Fruit fly (Drosophila melanogaster): Measurements from ENCODE around the gene Ype.
A peak's percentile ranks its signal among the peaks of the same experiment; 100 is the strongest.

Ype gene

dm6 chrX:13383770-13384169 lies 3.4 kb downstream of the Ype start (continued):
- TF ChIP-seq chm (GFP tag; IDR thresholded peaks at IDR 0.05) (peak; percentile 71; the same call in 1 of the 2 replicates), ase (GFP tag; IDR thresholded peaks at IDR 0.05) (peak; percentile 30; the same call in 1 of the 3 replicates), ranshi (GFP tag; IDR thresholded peaks at IDR 0.05) (0 out of 2 replicates have a peak, but pooled peaks have one; percentile 29), CG9215 (GFP tag; IDR thresholded peaks at IDR 0.05) (no peak), CG17361 (GFP tag; IDR thresholded peaks at IDR 0.05) (no peak), z (GFP tag; IDR thresholded peaks at IDR 0.05) (no peak), YL-1 (GFP tag; optimal IDR thresholded peaks at IDR 0.05) (peak; percentile 85), zen (tag; optimal IDR thresholded peaks at IDR 0.05) (no peak), bigmax (GFP tag; optimal IDR thresholded peaks at IDR 0.05) (no peak), CG11560 (tag; IDR thresholded peaks at IDR 0.05) (no peak), lilli (GFP tag; optimal IDR thresholded peaks at IDR 0.05) (peak; percentile 78), unc-4 (GFP tag; IDR thresholded peaks at IDR 0.05; ENCODE audit: partially characterized antibody) (no peak), CG15073 (GFP tag; optimal IDR thresholded peaks at IDR 0.05) (peak; percentile 100), CG7271 (tag; optimal IDR thresholded peaks at IDR 0.05) (no peak), NC2β (GFP tag; optimal IDR thresholded peaks at IDR 0.05) (peak; percentile 30), Fer3 (tag; optimal IDR thresholded peaks at IDR 0.05) (peak; percentile 32), Poxn (GFP tag; IDR thresholded peaks at IDR 0.05) (no peak), gsb-n (tag; optimal IDR thresholded peaks at IDR 0.05) (no peak), CG17912 (GFP tag; optimal IDR thresholded peaks at IDR 0.05) (peak; percentile 79), CG10462 (GFP tag; optimal IDR thresholded peaks at IDR 0.05) (no peak), CG18599 (GFP tag; optimal IDR thresholded peaks at IDR 0.05) (peak; percentile 39), CG11723 (GFP tag; optimal IDR thresholded peaks at IDR 0.05) (no peak), ttk (GFP tag; IDR thresholded peaks at IDR 0.05) (0 out of 2 replicates have a peak, but pooled peaks have one; percentile 16), CG13424 (tag; optimal IDR thresholded peaks at IDR 0.05) (peak; percentile 19), knrl (GFP tag; IDR thresholded peaks at IDR 0.05; ENCODE audit: partially characterized antibody) (peak; percentile 9; the same call in 1 of the 3 replicates), CG4360 (GFP tag; IDR thresholded peaks at IDR 0.05) (no peak), CG2199 (GFP tag; IDR thresholded peaks at IDR 0.05) (peak; percentile 92), az2 (GFP tag; optimal IDR thresholded peaks at IDR 0.05) (peak; percentile 56), CG15696 (tag; optimal IDR thresholded peaks at IDR 0.05) (peak; percentile 33), rib (GFP tag; IDR thresholded peaks at IDR 0.05) (peak; percentile 90), da (GFP tag; optimal IDR thresholded peaks at IDR 0.05) (no peak), CG2202 (tag; optimal IDR thresholded peaks at IDR 0.05) (no peak), Dfd (GFP tag; optimal IDR thresholded peaks at IDR 0.05) (no peak), pnt (GFP tag; optimal IDR thresholded peaks at IDR 0.05) (peak; percentile 37), kni (GFP tag; optimal IDR thresholded peaks at IDR 0.05) (no peak), Fer2 (tag; optimal IDR thresholded peaks at IDR 0.05) (no peak), run (tag; optimal IDR thresholded peaks at IDR 0.05) (no peak), sc (optimal IDR thresholded peaks at IDR 0.05) (no peak), sc (GFP tag; optimal IDR thresholded peaks at IDR 0.05) (no peak), Dll (GFP tag; IDR thresholded peaks at IDR 0.05; ENCODE audit: partially characterized antibody) (no peak), CG3281 (GFP tag; optimal IDR thresholded peaks at IDR 0.05) (peak; percentile 41), ro (GFP tag; IDR thresholded peaks at IDR 0.05) (no peak), h (optimal IDR thresholded peaks at IDR 0.05) (peak; percentile 62), CG14050 (GFP tag; IDR thresholded peaks at IDR 0.05) (peak; percentile 40; the same call in 1 of the 3 replicates), CG32772 (GFP tag; IDR thresholded peaks at IDR 0.05) (peak; percentile 38; the same call in 1 of the 2 replicates), Nf-YC (tag; optimal IDR thresholded peaks at IDR 0.05) (peak; percentile 41), CG2678 (tag; optimal IDR thresholded peaks at IDR 0.05) (peak; percentile 39), Lpt (GFP tag; optimal IDR thresholded peaks at IDR 0.05) (no peak), CG7556 (GFP tag; optimal IDR thresholded peaks at IDR 0.05) (no peak), HLHmδ (GFP tag; optimal IDR thresholded peaks at IDR 0.05) (peak; percentile 57), Nf-YB (GFP tag; optimal IDR thresholded peaks at IDR 0.05) (no peak), CG31441 (GFP tag; IDR thresholded peaks at IDR 0.05) (no peak)
